Worm (Caenorhabditis elegans) whole organism, L3 larva: ENCODE results near the gene rol-8.

Experiments used
- R02D3.7 ChIP-seq: fragments of 150-350 bp; optimal IDR thresholded peaks from 2 replicates; lab custom pipeline; 2014; ENCODE audit warnings: missing biosample characterization, missing genetic modification characterization
- ZK546.5 ChIP-seq: sonication (generic microtip); optimal IDR thresholded peaks from 2 replicates; lab custom pipeline; 2017; ENCODE audit warnings: missing biosample characterization, missing genetic modification characterization
- aly-2 ChIP-seq: fragments of 150-350 bp; optimal IDR thresholded peaks from 2 replicates; lab custom pipeline; 2014; ENCODE audit warnings: missing biosample characterization, missing genetic modification characterization
- ama-1 ChIP-seq: fragments of 150-350 bp; optimal IDR thresholded peaks from 2 replicates; lab custom pipeline; 2018
- ceh-16 ChIP-seq: sonication (generic microtip); optimal IDR thresholded peaks from 2 replicates; lab custom pipeline; 2017; ENCODE audit warnings: missing biosample characterization, missing genetic modification characterization
- ceh-28 ChIP-seq: fragments of 150-350 bp; optimal IDR thresholded peaks from 2 replicates; lab custom pipeline; 2014; ENCODE audit warnings: missing biosample characterization, missing genetic modification reagents, missing genetic modification characterization
- ceh-82 ChIP-seq: fragments of 150-350 bp; optimal IDR thresholded peaks from 2 replicates; lab custom pipeline; 2014; ENCODE audit warnings: missing biosample characterization, missing genetic modification characterization
- ceh-9 ChIP-seq: sonication (generic microtip); optimal IDR thresholded peaks from 2 replicates; lab custom pipeline; 2018; ENCODE audit warnings: missing biosample characterization, missing genetic modification characterization
- daf-12 ChIP-seq: fragments of 150-350 bp; optimal IDR thresholded peaks from 2 replicates; lab custom pipeline; 2014; ENCODE audit warnings: missing biosample characterization, missing genetic modification reagents, missing genetic modification characterization
- egl-27 ChIP-seq: sonication (generic microtip); optimal IDR thresholded peaks from 4 replicates; lab custom pipeline; 2017; ENCODE audit warnings: missing biosample characterization, missing genetic modification reagents, missing genetic modification characterization
- egl-5 ChIP-seq: fragments of 150-350 bp; optimal IDR thresholded peaks from 2 replicates; lab custom pipeline; 2017; ENCODE audit warnings: missing biosample characterization, missing genetic modification reagents, missing genetic modification characterization, inconsistent platforms
- elt-1 ChIP-seq: fragments of 150-350 bp; optimal IDR thresholded peaks from 2 replicates; lab custom pipeline; 2014; ENCODE audit warnings: missing biosample characterization, missing genetic modification characterization
- elt-2 ChIP-seq: sonication (generic microtip); optimal IDR thresholded peaks from 2 replicates; lab custom pipeline; 2016; ENCODE audit warnings: missing genetic modification reagents, mild to moderate bottlenecking, missing genetic modification characterization, missing compliant biosample characterization
- elt-3 ChIP-seq, 3 experiments: fragments of 150-350 bp in 1 of 3; sonication (generic microtip) in 2 of 3; optimal IDR thresholded peaks; 2 replicates in 2 of 3; 4 replicates in 1 of 3; lab custom pipeline; 2014 to 2017; ENCODE audit warnings: missing biosample characterization in 3 of 3, missing genetic modification characterization in 3 of 3
- eor-1 ChIP-seq, 2 experiments: fragments of 150-350 bp; optimal IDR thresholded peaks; 2 replicates each; lab custom pipeline; 2014 to 2018; ENCODE audit warnings: missing biosample characterization in 2 of 2, missing genetic modification characterization in 2 of 2
- fkh-10 ChIP-seq: sonication (generic microtip); optimal IDR thresholded peaks from 2 replicates; lab custom pipeline; 2017; ENCODE audit warnings: missing biosample characterization, missing genetic modification reagents, missing genetic modification characterization
- fkh-2 ChIP-seq: fragments of 150-350 bp; optimal IDR thresholded peaks from 2 replicates; lab custom pipeline; 2014; ENCODE audit warnings: missing biosample characterization, missing genetic modification reagents, missing genetic modification characterization
- fos-1 ChIP-seq: fragments of 150-350 bp; optimal IDR thresholded peaks from 2 replicates; lab custom pipeline; 2014; ENCODE audit warnings: missing biosample characterization, missing genetic modification characterization
- hmg-11 ChIP-seq: sonication (generic microtip); optimal IDR thresholded peaks from 2 replicates; lab custom pipeline; 2016; ENCODE audit warnings: missing genetic modification characterization, missing compliant biosample characterization
- jun-1 ChIP-seq: fragments of 150-350 bp; optimal IDR thresholded peaks from 2 replicates; lab custom pipeline; 2014; ENCODE audit warnings: missing biosample characterization, missing genetic modification reagents, missing genetic modification characterization
- lin-15B ChIP-seq: fragments of 150-350 bp; optimal IDR thresholded peaks from 2 replicates; lab custom pipeline; 2014; ENCODE audit warnings: missing biosample characterization, missing genetic modification characterization
- lin-39 ChIP-seq: fragments of 150-350 bp; optimal IDR thresholded peaks from 2 replicates; lab custom pipeline; 2018; ENCODE audit warnings: missing biosample characterization, missing genetic modification reagents, missing genetic modification characterization
- lsy-12 ChIP-seq: sonication (generic microtip); optimal IDR thresholded peaks from 2 replicates; lab custom pipeline; 2016; ENCODE audit warnings: mild to moderate bottlenecking, missing genetic modification characterization, missing compliant biosample characterization
- mdl-1 ChIP-seq: fragments of 150-350 bp; optimal IDR thresholded peaks from 2 replicates; lab custom pipeline; 2014; ENCODE audit warnings: missing biosample characterization, missing genetic modification characterization
- mml-1 ChIP-seq: fragments of 150-350 bp; sonication (generic microtip); optimal IDR thresholded peaks from 3 replicates; lab custom pipeline; 2014; ENCODE audit warnings: missing biosample characterization, missing genetic modification characterization
- nfya-1 ChIP-seq: sonication (generic microtip); optimal IDR thresholded peaks from 2 replicates; lab custom pipeline; 2017; ENCODE audit warnings: missing genetic modification characterization, mild to moderate bottlenecking, missing compliant biosample characterization, antibody characterized with exemption, moderate library complexity; ENCODE audit not compliant: insufficient read depth
- nhr-11 ChIP-seq: fragments of 150-350 bp; optimal IDR thresholded peaks from 2 replicates; lab custom pipeline; 2014; ENCODE audit warnings: missing biosample characterization, missing genetic modification characterization
- nhr-12 ChIP-seq: fragments of 150-350 bp; optimal IDR thresholded peaks from 2 replicates; lab custom pipeline; 2014; ENCODE audit warnings: missing biosample characterization, missing genetic modification characterization
- nhr-23 ChIP-seq: fragments of 150-350 bp; optimal IDR thresholded peaks from 2 replicates; lab custom pipeline; 2014; ENCODE audit warnings: missing biosample characterization, missing genetic modification reagents, missing genetic modification characterization
- nhr-237 ChIP-seq: fragments of 150-350 bp; optimal IDR thresholded peaks from 2 replicates; lab custom pipeline; 2014; ENCODE audit warnings: missing biosample characterization, missing genetic modification characterization
- nhr-25 ChIP-seq: sonication (generic microtip); optimal IDR thresholded peaks from 2 replicates; lab custom pipeline; 2017; ENCODE audit warnings: missing biosample characterization, missing genetic modification characterization
- nhr-43 ChIP-seq: sonication (generic microtip); optimal IDR thresholded peaks from 2 replicates; lab custom pipeline; 2016; ENCODE audit warnings: mild to moderate bottlenecking, missing genetic modification characterization, missing compliant biosample characterization; ENCODE audit not compliant: poor library complexity, severe bottlenecking
- nhr-67 ChIP-seq: fragments of 150-350 bp; optimal IDR thresholded peaks from 2 replicates; lab custom pipeline; 2014; ENCODE audit warnings: missing biosample characterization, missing genetic modification characterization
- nhr-76 ChIP-seq: fragments of 150-350 bp; sonication (generic microtip); optimal IDR thresholded peaks from 5 replicates; lab custom pipeline; 2014; ENCODE audit warnings: missing biosample characterization, missing genetic modification characterization
- nhr-77 ChIP-seq: fragments of 150-350 bp; optimal IDR thresholded peaks from 2 replicates; lab custom pipeline; 2014; ENCODE audit warnings: missing biosample characterization, missing genetic modification characterization
- pha-4 ChIP-seq: fragments of 150-350 bp; optimal IDR thresholded peaks from 2 replicates; lab custom pipeline; 2014; ENCODE audit warnings: missing biosample characterization, missing genetic modification reagents, missing genetic modification characterization
- pqm-1 ChIP-seq: fragments of 150-350 bp; optimal IDR thresholded peaks from 2 replicates; lab custom pipeline; 2017; ENCODE audit warnings: missing biosample characterization, missing genetic modification characterization, inconsistent platforms
- sea-2 ChIP-seq: fragments of 150-350 bp; sonication (generic microtip); optimal IDR thresholded peaks from 4 replicates; lab custom pipeline; 2014; ENCODE audit warnings: missing biosample characterization, missing genetic modification reagents, missing genetic modification characterization
- skn-1 ChIP-seq: fragments of 150-350 bp; optimal IDR thresholded peaks from 2 replicates; lab custom pipeline; 2014; ENCODE audit warnings: missing biosample characterization, missing genetic modification characterization
- snpc-4 ChIP-seq: fragments of 150-350 bp; optimal IDR thresholded peaks from 2 replicates; lab custom pipeline; 2014; ENCODE audit warnings: missing biosample characterization, missing genetic modification characterization
- tbx-2 ChIP-seq: sonication (generic microtip); optimal IDR thresholded peaks from 2 replicates; lab custom pipeline; 2016; ENCODE audit warnings: mild to moderate bottlenecking, missing genetic modification characterization, missing compliant biosample characterization
- unc-39 ChIP-seq: sonication (generic microtip); optimal IDR thresholded peaks from 4 replicates; lab custom pipeline; 2017; ENCODE audit warnings: missing biosample characterization, missing genetic modification characterization
- unc-62 ChIP-seq: fragments of 150-350 bp; sonication (generic microtip); optimal IDR thresholded peaks from 4 replicates; lab custom pipeline; 2014; ENCODE audit warnings: missing biosample characterization, missing genetic modification reagents, missing genetic modification characterization
- zag-1 ChIP-seq: fragments of 150-350 bp; optimal IDR thresholded peaks from 2 replicates; lab custom pipeline; 2014; ENCODE audit warnings: missing biosample characterization, missing genetic modification characterization
- ztf-11 ChIP-seq: fragments of 150-350 bp; optimal IDR thresholded peaks from 2 replicates; lab custom pipeline; 2014; ENCODE audit warnings: missing biosample characterization, missing genetic modification characterization
- ztf-4 ChIP-seq: fragments of 150-350 bp; optimal IDR thresholded peaks from 2 replicates; lab custom pipeline; 2014; ENCODE audit warnings: missing biosample characterization, missing genetic modification characterization

rol-8 gene

ce11 chrII:7588295-7588694, 44.4 kb downstream of the rol-8 start:
- TF ChIP-seq R02D3.7 (no peak), nfya-1 (tag; lab: Kevin White, UChicago) (no peak)

ce11 chrII:7593227-7593626, 49.3 kb downstream of the rol-8 start:
- TF ChIP-seq ztf-11: no peak
- no peak for TF ChIP-seq pqm-1 (tag; lab: Kevin White, UChicago)
- TF ChIP-seq daf-12 (tag; lab: Kevin White, UChicago): no peak
- no peak for TF ChIP-seq egl-5 (tag; lab: Kevin White, UChicago)
- TF ChIP-seq lsy-12: no peak
- peak; percentile 55 for TF ChIP-seq nfya-1 (tag; lab: Kevin White, UChicago)
- TF ChIP-seq nhr-43: no peak
- TF ChIP-seq elt-3 (tag; optimal IDR thresholded peaks at IDR 0.05; lab: Kevin White, UChicago): no peak
- TF ChIP-seq eor-1 (tag; optimal IDR thresholded peaks at IDR 0.05; lab: Kevin White, UChicago): no peak
- no peak for TF ChIP-seq ceh-82 (tag; lab: Kevin White, UChicago)
- TF ChIP-seq elt-2 (tag; lab: Kevin White, UChicago): no peak
- no peak for TF ChIP-seq pha-4 (tag; lab: Kevin White, UChicago)
- no peak for TF ChIP-seq aly-2 (tag; lab: Kevin White, UChicago)
- no peak for TF ChIP-seq nhr-67 (tag; lab: Kevin White, UChicago)
- peak; percentile 50 for TF ChIP-seq skn-1 (tag; lab: Kevin White, UChicago)
- TF ChIP-seq ztf-4 (tag; lab: Kevin White, UChicago): no peak
- peak; percentile 38 for TF ChIP-seq fkh-10 (GFP tag; lab: Kevin White, UChicago)
- no peak for TF ChIP-seq nhr-76 (tag; lab: Kevin White, UChicago)
- no peak for TF ChIP-seq nhr-237 (tag; lab: Kevin White, UChicago)
- TF ChIP-seq fkh-2 (tag; lab: Kevin White, UChicago): no peak
- peak; percentile 35 for TF ChIP-seq hmg-11 (tag; lab: Kevin White, UChicago)
- TF ChIP-seq elt-1 (tag; lab: Kevin White, UChicago): no peak
- no peak for TF ChIP-seq ama-1
- no peak for TF ChIP-seq mdl-1
- no peak for TF ChIP-seq snpc-4 (tag; lab: Kevin White, UChicago)
- TF ChIP-seq tbx-2: peak; percentile 20
- no peak for TF ChIP-seq unc-62 (GFP tag; lab: Kevin White, UChicago)
- TF ChIP-seq nhr-77 (tag; lab: Kevin White, UChicago): no peak
- no peak for TF ChIP-seq nhr-25 (tag; lab: Kevin White, UChicago)
- TF ChIP-seq sea-2: no peak
- no peak for TF ChIP-seq fos-1 (tag; lab: Kevin White, UChicago)
- no peak for TF ChIP-seq ceh-9
- no peak for TF ChIP-seq ceh-28
- no peak for TF ChIP-seq lin-15B (tag; lab: Kevin White, UChicago)
- no peak for TF ChIP-seq R02D3.7
- no peak for TF ChIP-seq ceh-16 (tag; lab: Kevin White, UChicago)
- TF ChIP-seq nhr-23 (tag; lab: Kevin White, UChicago): no peak
- TF ChIP-seq unc-39 (tag; lab: Kevin White, UChicago): no peak
- TF ChIP-seq nhr-12: no peak
- no peak for TF ChIP-seq mml-1 (tag; lab: Kevin White, UChicago)
- no peak for TF ChIP-seq ZK546.5 (tag; lab: Kevin White, UChicago)
- peak; percentile 28 for TF ChIP-seq lin-39 (tag; lab: Kevin White, UChicago)
- no peak for TF ChIP-seq jun-1
- TF ChIP-seq nhr-11 (tag; lab: Kevin White, UChicago): no peak
- TF ChIP-seq zag-1: no peak
- TF ChIP-seq egl-27 (tag; lab: Kevin White, UChicago): no peak
